Fruit fly (Drosophila melanogaster) whole organism, embryonic: ENCODE measurements around the gene CG34451.

Source experiments
- Awh ChIP-seq: fragments of 200-800 bp; sonication (Bioruptor generic); IDR thresholded peaks from 2 replicates; pipeline ENCODE4, ENCODE4 v1.3.6; 2022; ENCODE audit warnings: missing biosample characterization, missing genetic modification characterization
- B-H1 ChIP-seq: fragments of 200-800 bp; sonication (Bioruptor generic); IDR thresholded peaks from 3 replicates; pipeline ENCODE4 v1.3.6; 2022; ENCODE audit warnings: missing biosample characterization, missing genetic modification characterization
- CG10267 ChIP-seq: fragments of 200-800 bp; sonication (Bioruptor generic); optimal IDR thresholded peaks from 2 replicates; lab custom pipeline; 2018; ENCODE audit warnings: missing biosample characterization, mild to moderate bottlenecking, missing genetic modification characterization, moderate library complexity
- CG12155 ChIP-seq: fragments of 200-800 bp; sonication (Bioruptor generic); optimal IDR thresholded peaks from 3 replicates; lab custom pipeline; 2016; ENCODE audit warnings: missing biosample characterization, missing genetic modification characterization
- CG12219 ChIP-seq: fragments of 200-800 bp; sonication (Bioruptor generic); optimal IDR thresholded peaks from 3 replicates; lab custom pipeline; 2018; ENCODE audit warnings: missing biosample characterization, mild to moderate bottlenecking, missing genetic modification characterization
- CG12942 ChIP-seq: fragments of 200-800 bp; sonication (Bioruptor generic); optimal IDR thresholded peaks from 3 replicates; lab custom pipeline; 2016; ENCODE audit warnings: missing biosample characterization, missing genetic modification characterization
- CG14014 ChIP-seq: fragments of 200-800 bp; sonication (Bioruptor generic); IDR thresholded peaks from 2 replicates; pipeline ENCODE4 v1.3.6; 2022; ENCODE audit warnings: missing biosample characterization, missing genetic modification characterization
- CG15696 ChIP-seq: fragments of 200-800 bp; sonication (Bioruptor generic); optimal IDR thresholded peaks from 2 replicates; lab custom pipeline; 2019; ENCODE audit warnings: missing biosample characterization, mild to moderate bottlenecking, missing genetic modification characterization, moderate library complexity
- CG18619 ChIP-seq: fragments of 200-800 bp; sonication (Bioruptor generic); optimal IDR thresholded peaks from 3 replicates; lab custom pipeline; 2017; ENCODE audit warnings: missing biosample characterization, mild to moderate bottlenecking, missing genetic modification characterization
- CG32532 ChIP-seq: fragments of 200-800 bp; sonication (Bioruptor generic); IDR thresholded peaks from 2 replicates; pipeline ENCODE4 v1.3.6; 2022; ENCODE audit warnings: missing biosample characterization, missing genetic modification characterization
- CG4360 ChIP-seq: fragments of 200-800 bp; sonication (Bioruptor generic); IDR thresholded peaks from 2 replicates; pipeline ENCODE4 v1.3.6; 2022; ENCODE audit warnings: missing biosample characterization, missing genetic modification characterization
- CG4730 ChIP-seq: fragments of 200-800 bp; sonication (Bioruptor generic); IDR thresholded peaks from 2 replicates; pipeline ENCODE4 v1.3.6; 2022; ENCODE audit warnings: missing biosample characterization, missing genetic modification characterization
- CG5180 ChIP-seq: fragments of 200-800 bp; sonication (Bioruptor generic); optimal IDR thresholded peaks from 3 replicates; lab custom pipeline; 2017; ENCODE audit warnings: missing biosample characterization, missing genetic modification characterization, mild to moderate bottlenecking, moderate library complexity, missing genetic modification reagents
- CG7357 ChIP-seq: fragments of 200-800 bp; sonication (Bioruptor generic); IDR thresholded peaks from 3 replicates; pipeline ENCODE4 v1.3.6; 2022; ENCODE audit warnings: missing biosample characterization, missing genetic modification characterization
- CG7556 ChIP-seq: fragments of 200-800 bp; sonication (Bioruptor generic); optimal IDR thresholded peaks from 2 replicates; lab custom pipeline; 2017; ENCODE audit warnings: missing biosample characterization, mild to moderate bottlenecking, missing genetic modification characterization
- CG7786 ChIP-seq: fragments of 200-800 bp; sonication (Bioruptor generic); optimal IDR thresholded peaks from 2 replicates; lab custom pipeline; 2016; ENCODE audit warnings: missing biosample characterization, missing genetic modification characterization
- CG7987 ChIP-seq: fragments of 200-800 bp; sonication (Bioruptor generic); optimal IDR thresholded peaks from 2 replicates; lab custom pipeline; 2018; ENCODE audit warnings: missing biosample characterization, mild to moderate bottlenecking, missing genetic modification characterization, moderate library complexity
- CG8281 ChIP-seq: fragments of 200-800 bp; sonication (Bioruptor generic); optimal IDR thresholded peaks from 2 replicates; lab custom pipeline; 2018; ENCODE audit warnings: missing biosample characterization, mild to moderate bottlenecking, missing genetic modification characterization, moderate library complexity
- CG8478 ChIP-seq: fragments of >200 bp; optimal IDR thresholded peaks from 2 replicates; lab custom pipeline; 2018
- CG8944 ChIP-seq: fragments of 200-800 bp; sonication (Bioruptor generic); optimal IDR thresholded peaks from 3 replicates; lab custom pipeline; 2016; ENCODE audit warnings: missing biosample characterization, missing genetic modification characterization
- CG9797 ChIP-seq: fragments of 200-800 bp; sonication (Bioruptor generic); optimal IDR thresholded peaks from 3 replicates; lab custom pipeline; 2018; ENCODE audit warnings: missing biosample characterization, mild to moderate bottlenecking, missing genetic modification characterization
- CoRest ChIP-seq: fragments of 200-800 bp; sonication (Bioruptor generic); optimal IDR thresholded peaks from 3 replicates; lab custom pipeline; 2018; ENCODE audit warnings: missing biosample characterization, mild to moderate bottlenecking, missing genetic modification characterization, moderate library complexity
- GATAe ChIP-seq: fragments of 200-800 bp; sonication (Bioruptor generic); conservative IDR thresholded peaks from 2 replicates; pipeline ENCODE4 v1.3.6; 2022; ENCODE audit warnings: missing biosample characterization, missing genetic modification characterization
- H15 ChIP-seq: fragments of 200-800 bp; sonication (Bioruptor generic); IDR thresholded peaks from 3 replicates; pipeline ENCODE4 v1.3.6; 2022; ENCODE audit warnings: missing biosample characterization, missing genetic modification characterization
- HLHmδ ChIP-seq: fragments of 200-800 bp; sonication (Bioruptor generic); optimal IDR thresholded peaks from 2 replicates; lab custom pipeline; 2018; ENCODE audit warnings: missing biosample characterization, mild to moderate bottlenecking, missing genetic modification characterization, moderate library complexity
- Hr78 ChIP-seq, 2 experiments: fragments of 200-800 bp in 1 of 2; fragments of >200 bp in 1 of 2; sonication (Bioruptor generic) in 1 of 2; optimal IDR thresholded peaks; 2 replicates each; lab custom pipeline; 2017 to 2019; ENCODE audit warnings: missing biosample characterization in 2 of 2, missing genetic modification characterization in 2 of 2, mild to moderate bottlenecking in 1 of 2, moderate library complexity in 1 of 2
- MTF-1 ChIP-seq: fragments of 200-800 bp; sonication (Bioruptor generic); optimal IDR thresholded peaks from 2 replicates; lab custom pipeline; 2018; ENCODE audit warnings: missing biosample characterization, mild to moderate bottlenecking, missing genetic modification characterization, borderline replicate concordance
- Med ChIP-seq: fragments of 200-800 bp; sonication (Bioruptor generic); peaks from one replicate; lab custom pipeline; 2016; ENCODE audit warnings: missing biosample characterization, missing genetic modification characterization, mild to moderate bottlenecking, inconsistent platforms, moderate library complexity
- Nf-YA ChIP-seq: fragments of 200-800 bp; sonication (Bioruptor generic); IDR thresholded peaks from 2 replicates; pipeline ENCODE4 v1.3.6; 2022; ENCODE audit warnings: missing biosample characterization, missing genetic modification characterization
- Vsx1 ChIP-seq: fragments of 200-800 bp; sonication (Bioruptor generic); optimal IDR thresholded peaks from 2 replicates; lab custom pipeline; 2017; ENCODE audit warnings: missing biosample characterization, mild to moderate bottlenecking, missing genetic modification characterization, missing genetic modification reagents
- bab2 ChIP-seq: fragments of 200-800 bp; sonication (Bioruptor generic); optimal IDR thresholded peaks from 2 replicates; lab custom pipeline; 2016; ENCODE audit warnings: missing biosample characterization, missing genetic modification characterization
- btn ChIP-seq: fragments of 200-800 bp; sonication (Bioruptor generic); optimal IDR thresholded peaks from 2 replicates; lab custom pipeline; 2016; ENCODE audit warnings: missing biosample characterization, missing genetic modification characterization
- chm ChIP-seq: fragments of 200-800 bp; sonication (Bioruptor generic); IDR thresholded peaks from 2 replicates; pipeline ENCODE4 v1.3.6; 2022; ENCODE audit warnings: missing biosample characterization, missing genetic modification characterization
- croc ChIP-seq: fragments of 200-800 bp; sonication (Bioruptor generic); conservative IDR thresholded peaks from 3 replicates; pipeline ENCODE4 v1.3.6; 2022; ENCODE audit warnings: missing biosample characterization, missing genetic modification characterization
- danr ChIP-seq: fragments of 200-800 bp; sonication (Bioruptor generic); IDR thresholded peaks from 2 replicates; pipeline ENCODE4 v1.3.6; 2022; ENCODE audit warnings: missing biosample characterization, missing genetic modification characterization
- emc ChIP-seq: fragments of 200-800 bp; sonication (Bioruptor generic); optimal IDR thresholded peaks from 2 replicates; lab custom pipeline; 2016; ENCODE audit warnings: missing biosample characterization, missing genetic modification characterization
- ems ChIP-seq: fragments of 200-800 bp; sonication (Bioruptor generic); optimal IDR thresholded peaks from 3 replicates; lab custom pipeline; 2016; ENCODE audit warnings: missing biosample characterization, missing genetic modification characterization
- fd96Cb ChIP-seq: fragments of 200-800 bp; sonication (Bioruptor generic); optimal IDR thresholded peaks from 2 replicates; lab custom pipeline; 2018; ENCODE audit warnings: missing biosample characterization, mild to moderate bottlenecking, missing genetic modification characterization, moderate library complexity
- gem ChIP-seq: fragments of 200-800 bp; sonication (Bioruptor generic); optimal IDR thresholded peaks from 2 replicates; lab custom pipeline; 2019; ENCODE audit warnings: missing biosample characterization, mild to moderate bottlenecking, missing genetic modification characterization, moderate library complexity
- gsb-n ChIP-seq: fragments of 200-800 bp; sonication (Bioruptor generic); optimal IDR thresholded peaks from 3 replicates; lab custom pipeline; 2018; ENCODE audit warnings: missing biosample characterization, mild to moderate bottlenecking, missing genetic modification characterization
- lola ChIP-seq, 3 experiments: fragments of >200 bp in 2 of 3; fragments of 200-800 bp in 1 of 3; sonication (Bioruptor generic) in 1 of 3; optimal IDR thresholded peaks; 2 replicates each; lab custom pipeline; 2017 to 2019; ENCODE audit warnings: missing biosample characterization in 3 of 3, missing genetic modification characterization in 3 of 3, mild to moderate bottlenecking in 1 of 3, moderate library complexity in 1 of 3
- mirr ChIP-seq: fragments of 200-800 bp; sonication (Bioruptor generic); optimal IDR thresholded peaks from 3 replicates; lab custom pipeline; 2018; ENCODE audit warnings: missing biosample characterization, mild to moderate bottlenecking, missing genetic modification characterization
- nerfin-1 ChIP-seq: fragments of 200-800 bp; sonication (Bioruptor generic); optimal IDR thresholded peaks from 3 replicates; lab custom pipeline; 2019; ENCODE audit warnings: missing biosample characterization, mild to moderate bottlenecking, missing genetic modification characterization, moderate library complexity
- otp ChIP-seq: fragments of 200-800 bp; sonication (Bioruptor generic); IDR thresholded peaks from 3 replicates; pipeline ENCODE4, ENCODE4 v1.3.6; 2022; ENCODE audit warnings: missing biosample characterization, missing genetic modification characterization
- sens-2 ChIP-seq: fragments of 200-800 bp; sonication (Bioruptor generic); IDR thresholded peaks from 2 replicates; pipeline ENCODE4 v1.3.6; 2022; ENCODE audit warnings: missing biosample characterization, missing genetic modification characterization
- seq ChIP-seq: fragments of 200-800 bp; sonication (Bioruptor generic); IDR thresholded peaks from 2 replicates; pipeline ENCODE4 v1.3.6; 2022; ENCODE audit warnings: missing biosample characterization, missing genetic modification characterization
- slp2 ChIP-seq: fragments of 200-800 bp; sonication (Bioruptor generic); optimal IDR thresholded peaks from 2 replicates; lab custom pipeline; 2016; ENCODE audit warnings: missing biosample characterization, missing genetic modification characterization
- tio ChIP-seq: fragments of 200-800 bp; sonication (Bioruptor generic); optimal IDR thresholded peaks from 2 replicates; lab custom pipeline; 2017; ENCODE audit warnings: missing biosample characterization, missing genetic modification characterization, inconsistent platforms
- tup ChIP-seq: fragments of 200-800 bp; sonication (Bioruptor generic); optimal IDR thresholded peaks from 2 replicates; lab custom pipeline; 2016; ENCODE audit warnings: missing biosample characterization, mild to moderate bottlenecking, missing genetic modification characterization, moderate library complexity

Gene CG34451

dm6 chr3L:15715788-15716503 lies 24.1 kb upstream of the CG34451 start, which contains the start of gene CG42571 (continued):
- TF ChIP-seq Vsx1 (GFP tag; lab: Kevin White, UChicago) = peak; percentile 5
- no peak for TF ChIP-seq CG9797 (GFP tag; lab: Kevin White, UChicago)
- TF ChIP-seq CG15696 (tag; lab: Kevin White, UChicago) = peak; percentile 60
- TF ChIP-seq gem (tag; lab: Kevin White, UChicago) = peak; percentile 32
- no peak for TF ChIP-seq CG7786 (GFP tag; lab: Kevin White, UChicago)
- TF ChIP-seq CG8478 = no peak
- TF ChIP-seq CG12942 (GFP tag; lab: Kevin White, UChicago) = peak; percentile 43
- no peak for TF ChIP-seq CG14014 (GFP tag; lab: Robert Waterston, UW)
- TF ChIP-seq CG32532 (GFP tag; lab: Robert Waterston, UW) = no peak
- peak; percentile 50 for TF ChIP-seq CG5180 (GFP tag; lab: Kevin White, UChicago)
- peak; percentile 87 for TF ChIP-seq Med
- TF ChIP-seq B-H1 (GFP tag; lab: Robert Waterston, UW) = no peak; the same call in 2 of the 3 replicates
- TF ChIP-seq MTF-1 (GFP tag; lab: Kevin White, UChicago) = peak; percentile 62
- TF ChIP-seq tup (GFP tag; lab: Kevin White, UChicago) = no peak
- peak; percentile 63 for TF ChIP-seq CG12219
- TF ChIP-seq Awh (GFP tag; lab: Robert Waterston, UW) = peak; percentile 79
- peak; percentile 79 for TF ChIP-seq otp (GFP tag; lab: Robert Waterston, UW)
- no peak for TF ChIP-seq slp2
- TF ChIP-seq seq (GFP tag; lab: Robert Waterston, UW) = peak; percentile 66; the same call in 1 of the 2 replicates
- TF ChIP-seq CG4360 = peak; percentile 41; the same call in 1 of the 2 replicates
- no peak for TF ChIP-seq H15
- peak in 1 of 2 experiments; percentile 72 for TF ChIP-seq Hr78 (GFP tag; optimal IDR thresholded peaks at IDR 0.05; lab: Kevin White, UChicago)
- no peak for TF ChIP-seq danr (GFP tag; lab: Robert Waterston, UW)
- peak; percentile 9 for TF ChIP-seq CG7556 (GFP tag; lab: Kevin White, UChicago)
- TF ChIP-seq CG8281 (tag; lab: Kevin White, UChicago) = peak; percentile 19
- no peak for TF ChIP-seq ems (GFP tag; lab: Kevin White, UChicago)
- peak; percentile 17 for TF ChIP-seq fd96Cb (tag; lab: Kevin White, UChicago)
- TF ChIP-seq sens-2 (GFP tag; lab: Robert Waterston, UW) = no peak
- peak; percentile 49 for TF ChIP-seq bab2
- peak; percentile 59 for TF ChIP-seq btn (GFP tag; lab: Kevin White, UChicago)
- TF ChIP-seq emc (GFP tag; lab: Kevin White, UChicago) = no peak
- TF ChIP-seq CG8944 (GFP tag; lab: Kevin White, UChicago) = peak; percentile 28
- no peak for TF ChIP-seq Nf-YA (GFP tag; lab: Robert Waterston, UW)
- TF ChIP-seq CG10267 (tag; lab: Kevin White, UChicago) = no peak
- peak in 1 of 3 experiments; percentile 31 for TF ChIP-seq lola (GFP tag; optimal IDR thresholded peaks at IDR 0.05; lab: Kevin White, UChicago)
- no peak for TF ChIP-seq croc (GFP tag; lab: Robert Waterston, UW)
- TF ChIP-seq tio (GFP tag; lab: Kevin White, UChicago) = peak; percentile 3
- TF ChIP-seq HLHmδ (GFP tag; lab: Kevin White, UChicago) = peak; percentile 80
- peak; percentile 20 for TF ChIP-seq CoRest (tag; lab: Kevin White, UChicago)
- TF ChIP-seq CG4730 = no peak
- TF ChIP-seq CG12155 (GFP tag; lab: Kevin White, UChicago) = no peak
- peak; percentile 21 for TF ChIP-seq nerfin-1 (tag; lab: Kevin White, UChicago)
- peak; percentile 70 for TF ChIP-seq gsb-n (tag; lab: Kevin White, UChicago)
- peak; percentile 50; the same call in 1 of the 2 replicates for TF ChIP-seq chm (GFP tag; lab: Robert Waterston, UW)
- no peak for TF ChIP-seq mirr
- peak; percentile 52 for TF ChIP-seq CG7987 (GFP tag; lab: Kevin White, UChicago)
- no peak for TF ChIP-seq GATAe (GFP tag; lab: Robert Waterston, UW)
- TF ChIP-seq CG7357 (GFP tag; lab: Robert Waterston, UW) = no peak
- TF ChIP-seq CG18619 = peak; percentile 4
